Worm (Caenorhabditis elegans) whole organism, midembryonic: Measurements from ENCODE around the gene Y82E9BR.9.

Experiments used
- cog-1 ChIP-seq: sonication (generic microtip); optimal IDR thresholded peaks from 2 replicates; lab custom pipeline; 2016; ENCODE audit warnings: missing genetic modification characterization, missing compliant biosample characterization
- flt-1 ChIP-seq: fragments of 200-800 bp; sonication (Bioruptor generic); IDR thresholded peaks from 2 replicates; pipeline ENCODE4 v1.3.6; 2022; ENCODE audit warnings: missing genetic modification characterization, missing compliant biosample characterization
- klf-2 ChIP-seq: fragments of 200-800 bp; sonication (Bioruptor generic); conservative IDR thresholded peaks from 2 replicates; pipeline ENCODE4 v1.3.6; 2022; ENCODE audit warnings: missing genetic modification reagents, missing genetic modification characterization, missing compliant biosample characterization
- med-1 ChIP-seq: sonication (generic microtip); optimal IDR thresholded peaks from 2 replicates; lab custom pipeline; 2017; ENCODE audit warnings: missing genetic modification characterization, mild to moderate bottlenecking, missing compliant biosample characterization, antibody characterized with exemption, missing genetic modification reagents; ENCODE audit not compliant: insufficient read depth
- ref-1 ChIP-seq: fragments of 200-800 bp; sonication (Bioruptor generic); conservative IDR thresholded peaks from 2 replicates; pipeline ENCODE4 v1.3.6; 2022; ENCODE audit warnings: missing genetic modification reagents, missing genetic modification characterization, missing compliant biosample characterization
- tab-1 ChIP-seq: fragments of 200-800 bp; sonication (Bioruptor generic); IDR thresholded peaks from 2 replicates; pipeline ENCODE4 v1.3.6; 2022; ENCODE audit warnings: missing genetic modification characterization, missing compliant biosample characterization
- ztf-23 ChIP-seq: fragments of 200-800 bp; sonication (Bioruptor generic); IDR thresholded peaks from 2 replicates; pipeline ENCODE4 v1.3.6; 2022; ENCODE audit warnings: missing genetic modification reagents, missing genetic modification characterization, missing compliant biosample characterization
- ztf-29 ChIP-seq: fragments of 200-800 bp; sonication (Bioruptor generic); IDR thresholded peaks from 2 replicates; pipeline ENCODE4 v1.3.6; 2022; ENCODE audit warnings: missing genetic modification reagents, missing genetic modification characterization, missing compliant biosample characterization

ce11 chrIII:1391752-1392151 lies 32.2 kb upstream of the Y82E9BR.9 start, which contains the start of gene pals-17:
- no peak for TF ChIP-seq flt-1 (GFP tag; lab: Robert Waterston, UW)
- no peak for TF ChIP-seq med-1 (GFP tag; lab: Kevin White, UChicago)
- TF ChIP-seq ztf-23 (GFP tag; lab: Robert Waterston, UW), result no peak
- TF ChIP-seq ref-1, result no peak
- TF ChIP-seq tab-1 (GFP tag; lab: Robert Waterston, UW), result no peak
- no peak for TF ChIP-seq cog-1 (tag; lab: Kevin White, UChicago)
- no peak for TF ChIP-seq ztf-29
- TF ChIP-seq klf-2 (GFP tag; lab: Robert Waterston, UW), result no peak
